Worm (Caenorhabditis elegans) whole organism, L4 larva: ENCODE results near the gene R10E12.2.

ENCODE experiments used
- ama-1 ChIP-seq: fragments of 150-350 bp; optimal IDR thresholded peaks from 2 replicates; lab custom pipeline; 2014; ENCODE audit warnings: inconsistent platforms, mixed read lengths
- daf-12 ChIP-seq: fragments of 150-350 bp; optimal IDR thresholded peaks from 2 replicates; lab custom pipeline; 2014; ENCODE audit warnings: missing biosample characterization, missing genetic modification reagents, missing genetic modification characterization
- jun-1 ChIP-seq: fragments of 150-350 bp; optimal IDR thresholded peaks from 2 replicates; lab custom pipeline; 2014; ENCODE audit warnings: missing biosample characterization, missing genetic modification reagents, missing genetic modification characterization
- lir-3 ChIP-seq: sonication (generic microtip); optimal IDR thresholded peaks from 2 replicates; lab custom pipeline; 2016; ENCODE audit warnings: mild to moderate bottlenecking, missing genetic modification characterization, missing compliant biosample characterization
- mep-1 ChIP-seq: fragments of 150-350 bp; sonication (generic microtip); optimal IDR thresholded peaks from 3 replicates; lab custom pipeline; 2014; ENCODE audit warnings: missing biosample characterization, missing genetic modification characterization
- nhr-11 ChIP-seq: fragments of 150-350 bp; optimal IDR thresholded peaks from 2 replicates; lab custom pipeline; 2014; ENCODE audit warnings: missing biosample characterization, missing genetic modification characterization
- snpc-1.2 ChIP-seq: fragments of 200-800 bp; sonication (Bioruptor generic); IDR thresholded peaks from 2 replicates; pipeline ENCODE4 v1.3.6; 2022; ENCODE audit warnings: missing genetic modification reagents, missing genetic modification characterization, missing compliant biosample characterization
- snpc-4 ChIP-seq: fragments of 150-350 bp; optimal IDR thresholded peaks from 2 replicates; lab custom pipeline; 2014; ENCODE audit warnings: missing biosample characterization, missing genetic modification characterization
- zag-1 ChIP-seq: fragments of 150-350 bp; optimal IDR thresholded peaks from 2 replicates; lab custom pipeline; 2014; ENCODE audit warnings: missing biosample characterization, missing genetic modification characterization

DNA sequence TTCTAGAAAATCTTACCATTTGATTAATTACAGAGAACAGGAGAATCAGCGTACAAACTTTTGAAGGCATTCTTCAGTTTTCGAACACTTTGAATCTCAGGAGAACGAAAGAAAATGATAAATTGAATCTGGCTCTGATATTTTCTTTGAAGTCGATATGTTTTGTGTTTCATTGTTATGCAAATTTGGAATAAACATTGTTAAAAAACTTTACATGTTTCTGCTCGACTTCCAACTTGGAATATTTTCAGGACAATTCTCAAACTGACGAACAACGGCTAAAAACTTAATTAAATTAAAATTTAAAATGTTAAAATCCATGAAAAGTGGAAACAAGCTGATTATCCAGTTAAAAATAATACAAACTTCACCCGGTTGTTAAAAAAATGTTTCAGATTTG, 14.7 kb upstream of the R10E12.2 start, which contains the start of gene C05B5.1:
- TF ChIP-seq lir-3 (no peak), snpc-1.2 (GFP tag; lab: Robert Waterston, UW) (no peak), zag-1 (no peak), daf-12 (tag; lab: Kevin White, UChicago) (no peak), mep-1 (tag; lab: Kevin White, UChicago) (no peak), jun-1 (tag; lab: Kevin White, UChicago) (no peak), nhr-11 (tag; lab: Kevin White, UChicago) (no peak), snpc-4 (tag; lab: Kevin White, UChicago) (no peak), ama-1 (no peak)
